Fruit fly (Drosophila melanogaster) whole organism, embryonic: ENCODE results near the gene ND-MNLL.

Source experiments
- Abd-B ChIP-seq: fragments of 200-800 bp; sonication (Bioruptor generic); optimal IDR thresholded peaks from 2 replicates; lab custom pipeline; 2018; ENCODE audit warnings: missing biosample characterization, mild to moderate bottlenecking, missing genetic modification characterization, moderate library complexity
- CG10147 ChIP-seq: fragments of 200-800 bp; sonication (Bioruptor generic); optimal IDR thresholded peaks from 2 replicates; lab custom pipeline; 2019; ENCODE audit warnings: missing biosample characterization, mild to moderate bottlenecking, missing genetic modification characterization, moderate library complexity
- CG10267 ChIP-seq: fragments of 200-800 bp; sonication (Bioruptor generic); optimal IDR thresholded peaks from 2 replicates; lab custom pipeline; 2018; ENCODE audit warnings: missing biosample characterization, mild to moderate bottlenecking, missing genetic modification characterization, moderate library complexity
- CG10431 ChIP-seq: fragments of 200-800 bp; sonication (Bioruptor generic); optimal IDR thresholded peaks from 3 replicates; lab custom pipeline; 2018; ENCODE audit warnings: missing biosample characterization, mild to moderate bottlenecking, missing genetic modification characterization
- CG11504 ChIP-seq: fragments of 200-800 bp; sonication (Bioruptor generic); optimal IDR thresholded peaks from 3 replicates; lab custom pipeline; 2019; ENCODE audit warnings: missing biosample characterization, mild to moderate bottlenecking, missing genetic modification characterization, moderate library complexity
- CG11696 ChIP-seq: fragments of 200-800 bp; sonication (Bioruptor generic); IDR thresholded peaks from 2 replicates; pipeline ENCODE4 v1.3.6; 2022; ENCODE audit warnings: missing biosample characterization, missing genetic modification characterization
- CG12744 ChIP-seq: fragments of 200-800 bp; sonication (Bioruptor generic); optimal IDR thresholded peaks from 2 replicates; lab custom pipeline; 2016; ENCODE audit warnings: missing biosample characterization, missing genetic modification characterization
- CG12769 ChIP-seq: fragments of 200-800 bp; sonication (Bioruptor generic); optimal IDR thresholded peaks from 2 replicates; lab custom pipeline; 2019; ENCODE audit warnings: missing biosample characterization, mild to moderate bottlenecking, missing genetic modification characterization, moderate library complexity
- CG13123 ChIP-seq: fragments of 200-800 bp; sonication (Bioruptor generic); optimal IDR thresholded peaks from 2 replicates; lab custom pipeline; 2016; ENCODE audit warnings: missing biosample characterization, missing genetic modification characterization
- CG13287 ChIP-seq: fragments of 200-800 bp; sonication (Bioruptor generic); IDR thresholded peaks from 2 replicates; pipeline ENCODE4 v1.3.6; 2022; ENCODE audit warnings: missing biosample characterization, missing genetic modification characterization; ENCODE audit not compliant: partially characterized antibody
- CG1603 ChIP-seq: fragments of 200-800 bp; sonication (Bioruptor generic); optimal IDR thresholded peaks from 2 replicates; lab custom pipeline; 2019; ENCODE audit warnings: missing biosample characterization, mild to moderate bottlenecking, missing genetic modification characterization, moderate library complexity
- CG2129 ChIP-seq: fragments of 200-800 bp; sonication (Bioruptor generic); IDR thresholded peaks from 2 replicates; pipeline ENCODE4 v1.3.6; 2022; ENCODE audit warnings: missing biosample characterization, missing genetic modification characterization; ENCODE audit not compliant: partially characterized antibody
- CG2202 ChIP-seq: fragments of 200-800 bp; sonication (Bioruptor generic); optimal IDR thresholded peaks from 2 replicates; lab custom pipeline; 2018; ENCODE audit warnings: missing biosample characterization, mild to moderate bottlenecking, missing genetic modification characterization
- CG3995 ChIP-seq: fragments of 200-800 bp; sonication (Bioruptor generic); optimal IDR thresholded peaks from 3 replicates; lab custom pipeline; 2016; ENCODE audit warnings: missing biosample characterization, missing genetic modification characterization
- CG4404 ChIP-seq: fragments of 200-800 bp; sonication (Bioruptor generic); IDR thresholded peaks from 2 replicates; pipeline ENCODE4 v1.3.6; 2022; ENCODE audit warnings: missing biosample characterization, missing genetic modification characterization
- CG4730 ChIP-seq: fragments of 200-800 bp; sonication (Bioruptor generic); IDR thresholded peaks from 2 replicates; pipeline ENCODE4 v1.3.6; 2022; ENCODE audit warnings: missing biosample characterization, missing genetic modification characterization
- CG5180 ChIP-seq: fragments of 200-800 bp; sonication (Bioruptor generic); optimal IDR thresholded peaks from 3 replicates; lab custom pipeline; 2017; ENCODE audit warnings: missing biosample characterization, missing genetic modification characterization, mild to moderate bottlenecking, moderate library complexity, missing genetic modification reagents
- CG7556 ChIP-seq: fragments of 200-800 bp; sonication (Bioruptor generic); optimal IDR thresholded peaks from 2 replicates; lab custom pipeline; 2017; ENCODE audit warnings: missing biosample characterization, mild to moderate bottlenecking, missing genetic modification characterization
- CG7839 ChIP-seq: fragments of 200-800 bp; sonication (Bioruptor generic); optimal IDR thresholded peaks from 3 replicates; lab custom pipeline; 2018; ENCODE audit warnings: missing biosample characterization, mild to moderate bottlenecking, missing genetic modification characterization, moderate library complexity
- CG8924 ChIP-seq: fragments of 200-800 bp; optimal IDR thresholded peaks from 3 replicates; lab custom pipeline; 2019; ENCODE audit warnings: missing biosample characterization, mild to moderate bottlenecking, missing genetic modification characterization, moderate library complexity
- Deaf1 ChIP-seq: fragments of 200-800 bp; optimal IDR thresholded peaks from 3 replicates; lab custom pipeline; 2019; ENCODE audit warnings: missing biosample characterization, mild to moderate bottlenecking, missing genetic modification characterization, moderate library complexity
- Gsc ChIP-seq: fragments of 200-800 bp; sonication (Bioruptor generic); IDR thresholded peaks from 2 replicates; pipeline ENCODE4 v1.3.6; 2022; ENCODE audit warnings: missing biosample characterization, missing genetic modification characterization
- HLH54F ChIP-seq: fragments of 200-800 bp; sonication (Bioruptor generic); optimal IDR thresholded peaks from 3 replicates; lab custom pipeline; 2016; ENCODE audit warnings: missing biosample characterization, missing genetic modification characterization
- Hey ChIP-seq: fragments of 200-800 bp; sonication (Bioruptor generic); optimal IDR thresholded peaks from 3 replicates; lab custom pipeline; 2018; ENCODE audit warnings: missing biosample characterization, mild to moderate bottlenecking, missing genetic modification characterization
- Lim3 ChIP-seq: fragments of 200-800 bp; sonication (Bioruptor generic); IDR thresholded peaks from 2 replicates; pipeline ENCODE4 v1.3.6; 2022; ENCODE audit warnings: missing biosample characterization, missing genetic modification characterization
- Mrtf ChIP-seq: fragments of 200-800 bp; sonication (Bioruptor generic); IDR thresholded peaks from 3 replicates; pipeline ENCODE4 v1.3.6; 2022; ENCODE audit warnings: missing biosample characterization, missing genetic modification characterization
- Rfx ChIP-seq: fragments of 200-800 bp; sonication (Bioruptor generic); IDR thresholded peaks from 2 replicates; pipeline ENCODE4 v1.3.6; 2022; ENCODE audit warnings: missing biosample characterization, missing genetic modification characterization
- Sox100B ChIP-seq: fragments of 200-800 bp; sonication (Bioruptor generic); optimal IDR thresholded peaks from 3 replicates; lab custom pipeline; 2018; ENCODE audit warnings: missing biosample characterization, mild to moderate bottlenecking, missing genetic modification characterization
- Spps ChIP-seq: fragments of 200-800 bp; sonication (Bioruptor generic); optimal IDR thresholded peaks from 2 replicates; lab custom pipeline; 2018; ENCODE audit warnings: missing biosample characterization, mild to moderate bottlenecking, missing genetic modification characterization
- YL-1 ChIP-seq: fragments of 200-800 bp; sonication (Bioruptor generic); optimal IDR thresholded peaks from 3 replicates; lab custom pipeline; 2017; ENCODE audit warnings: missing biosample characterization, mild to moderate bottlenecking, missing genetic modification characterization
- ara ChIP-seq: fragments of 200-800 bp; sonication (Bioruptor generic); IDR thresholded peaks from 2 replicates; pipeline ENCODE4 v1.3.6; 2022; ENCODE audit warnings: missing biosample characterization, missing genetic modification characterization
- bsh ChIP-seq, 2 experiments: fragments of 200-800 bp; sonication (Bioruptor generic); optimal IDR thresholded peaks; 2 replicates each; lab custom pipeline; 2017 to 2018; ENCODE audit warnings: mild to moderate bottlenecking in 2 of 2, missing biosample characterization in 2 of 2, missing genetic modification characterization in 2 of 2, moderate library complexity in 1 of 2
- cad ChIP-seq: fragments of >200 bp; optimal IDR thresholded peaks from 2 replicates; lab custom pipeline; 2017; ENCODE audit warnings: missing biosample characterization, missing genetic modification characterization
- crp ChIP-seq, 2 experiments: fragments of 200-800 bp; sonication (Bioruptor generic); optimal IDR thresholded peaks; 2 replicates in 1 of 2; 3 replicates in 1 of 2; lab custom pipeline; 2017; ENCODE audit warnings: missing biosample characterization in 2 of 2, missing genetic modification characterization in 2 of 2, mild to moderate bottlenecking in 1 of 2, moderate library complexity in 1 of 2
- fu2 ChIP-seq: fragments of 200-800 bp; sonication (Bioruptor generic); optimal IDR thresholded peaks from 2 replicates; lab custom pipeline; 2016; ENCODE audit warnings: missing biosample characterization, missing genetic modification characterization
- gcm2 ChIP-seq: fragments of 200-800 bp; sonication (Bioruptor generic); optimal IDR thresholded peaks from 2 replicates; lab custom pipeline; 2016; ENCODE audit warnings: missing biosample characterization, missing genetic modification characterization
- ken ChIP-seq: fragments of 200-800 bp; sonication (Bioruptor generic); IDR thresholded peaks from 3 replicates; pipeline ENCODE4 v1.3.6; 2022; ENCODE audit warnings: missing biosample characterization, missing genetic modification characterization
- luna ChIP-seq: fragments of 200-800 bp; sonication (Bioruptor generic); optimal IDR thresholded peaks from 2 replicates; lab custom pipeline; 2016; ENCODE audit warnings: missing biosample characterization, missing genetic modification characterization
- onecut ChIP-seq: fragments of 200-800 bp; sonication (Bioruptor generic); IDR thresholded peaks from 2 replicates; pipeline ENCODE4 v1.3.6; 2022; ENCODE audit warnings: missing biosample characterization, missing genetic modification characterization
- otp ChIP-seq: fragments of 200-800 bp; sonication (Bioruptor generic); IDR thresholded peaks from 3 replicates; pipeline ENCODE4, ENCODE4 v1.3.6; 2022; ENCODE audit warnings: missing biosample characterization, missing genetic modification characterization
- peb ChIP-seq: fragments of 200-800 bp; sonication (Bioruptor generic); IDR thresholded peaks from 2 replicates; pipeline ENCODE4 v1.3.6; 2022; ENCODE audit warnings: missing biosample characterization, missing genetic modification characterization
- prd ChIP-seq, 3 experiments: fragments of >200 bp in 2 of 3; fragments of 200-800 bp in 1 of 3; sonication (Bioruptor generic) in 1 of 3; optimal IDR thresholded peaks in 2 of 3; IDR thresholded peaks in 1 of 3; 2 replicates in 2 of 3; 3 replicates in 1 of 3; pipeline versions ENCODE4 v1.3.6 to Lab custom; 2017 to 2022; ENCODE audit warnings: missing biosample characterization in 1 of 3, missing genetic modification characterization in 1 of 3
- sens-2 ChIP-seq: fragments of 200-800 bp; sonication (Bioruptor generic); IDR thresholded peaks from 2 replicates; pipeline ENCODE4 v1.3.6; 2022; ENCODE audit warnings: missing biosample characterization, missing genetic modification characterization
- shn ChIP-seq: fragments of 200-800 bp; sonication (Bioruptor generic); optimal IDR thresholded peaks from 3 replicates; lab custom pipeline; 2016; ENCODE audit warnings: missing biosample characterization, missing genetic modification characterization
- sim ChIP-seq: fragments of 200-800 bp; sonication (Bioruptor generic); IDR thresholded peaks from 2 replicates; pipeline ENCODE4 v1.3.6; 2022; ENCODE audit warnings: missing biosample characterization, missing genetic modification characterization
- ssp ChIP-seq: fragments of 200-800 bp; sonication (Bioruptor generic); IDR thresholded peaks from 2 replicates; pipeline ENCODE4 v1.3.6; 2022; ENCODE audit warnings: missing biosample characterization, missing genetic modification characterization
- stc ChIP-seq: fragments of 200-800 bp; sonication (Bioruptor generic); IDR thresholded peaks from 2 replicates; pipeline ENCODE4 v1.3.6; 2022; ENCODE audit warnings: missing biosample characterization, missing genetic modification characterization
- tll ChIP-seq, 2 experiments: fragments of 200-800 bp in 1 of 2; fragments of >200 bp in 1 of 2; sonication (Bioruptor generic) in 1 of 2; optimal IDR thresholded peaks; 2 replicates each; lab custom pipeline; 2017 to 2019; ENCODE audit warnings: missing biosample characterization in 2 of 2, missing genetic modification characterization in 2 of 2, mild to moderate bottlenecking in 1 of 2, moderate library complexity in 1 of 2
- unpg ChIP-seq: fragments of 200-800 bp; sonication (Bioruptor generic); optimal IDR thresholded peaks from 3 replicates; lab custom pipeline; 2018; ENCODE audit warnings: missing biosample characterization, mild to moderate bottlenecking, missing genetic modification characterization, moderate library complexity

Gene ND-MNLL

DNA sequence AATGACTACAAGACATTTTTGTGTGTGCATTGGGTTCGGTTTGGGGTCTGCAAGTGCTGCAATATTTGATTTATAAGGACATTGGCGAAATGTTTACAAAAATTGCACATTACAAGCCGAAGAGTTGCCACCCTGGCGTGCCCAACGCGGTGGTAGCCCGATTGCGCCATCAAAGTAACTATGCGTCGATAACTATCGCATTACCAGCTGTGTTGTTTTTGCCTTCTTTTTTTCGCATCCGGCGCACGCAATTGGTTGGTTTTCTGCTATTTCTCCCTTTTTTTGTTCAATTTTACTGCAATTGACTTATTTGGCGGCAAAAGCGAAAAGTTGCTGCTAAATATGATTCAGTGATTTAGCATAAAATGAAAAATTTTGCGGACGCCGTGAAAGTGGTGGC lies 41.1 kb upstream of the ND-MNLL start, which contains the start of gene RpS14b (continued):
- peak in 1 of 2 experiments; percentile 21 for TF ChIP-seq bsh (GFP tag; optimal IDR thresholded peaks at IDR 0.05; lab: Kevin White, UChicago)
- peak; percentile 40 for TF ChIP-seq CG10267 (tag; lab: Kevin White, UChicago)
- TF ChIP-seq luna (GFP tag; lab: Kevin White, UChicago), result peak; percentile 8
- TF ChIP-seq cad (GFP tag; lab: Kevin White, UChicago), result no peak
- TF ChIP-seq HLH54F (GFP tag; lab: Kevin White, UChicago), result peak; percentile 45
- TF ChIP-seq ssp, result peak; percentile 58
- TF ChIP-seq CG7556 (GFP tag; lab: Kevin White, UChicago), result no peak
- peak; percentile 52 for TF ChIP-seq Hey
- TF ChIP-seq gcm2 (GFP tag; lab: Kevin White, UChicago), result peak; percentile 55
- TF ChIP-seq sens-2 (GFP tag; lab: Robert Waterston, UW), result 0 out of 2 replicates have a peak, but pooled peaks have one; percentile 31
- peak; percentile 88 for TF ChIP-seq Rfx
- no peak for TF ChIP-seq Gsc (GFP tag; lab: Robert Waterston, UW)
- TF ChIP-seq shn (GFP tag; lab: Kevin White, UChicago), result peak; percentile 40
- no peak for TF ChIP-seq prd (optimal IDR thresholded peaks at IDR 0.05; lab: Kevin White, UChicago)
- TF ChIP-seq prd (GFP tag; IDR thresholded peaks at IDR 0.05; lab: Robert Waterston, UW), result peak; percentile 41; the same call in 1 of the 3 replicates
- no peak for TF ChIP-seq CG8924 (tag; lab: Kevin White, UChicago)
- TF ChIP-seq CG11696, result peak; percentile 35; the same call in 1 of the 2 replicates
- TF ChIP-seq CG1603 (tag; lab: Kevin White, UChicago), result peak; percentile 72
- TF ChIP-seq Abd-B, result no peak
- TF ChIP-seq CG5180 (GFP tag; lab: Kevin White, UChicago), result no peak
- TF ChIP-seq CG7839 (tag; lab: Kevin White, UChicago), result peak; percentile 31
- TF ChIP-seq CG2202, result no peak
- TF ChIP-seq ken (GFP tag; lab: Robert Waterston, UW), result peak; percentile 60; the same call in 1 of the 3 replicates
- TF ChIP-seq unpg (GFP tag; lab: Kevin White, UChicago), result peak; percentile 51
- peak; percentile 45 for TF ChIP-seq Sox100B (GFP tag; lab: Kevin White, UChicago)
- no peak for TF ChIP-seq Lim3 (GFP tag; lab: Robert Waterston, UW)
- TF ChIP-seq peb (GFP tag; lab: Robert Waterston, UW), result no peak
- TF ChIP-seq YL-1 (GFP tag; lab: Kevin White, UChicago), result peak; percentile 90
- no peak for TF ChIP-seq CG12744
- TF ChIP-seq crp (GFP tag; optimal IDR thresholded peaks at IDR 0.05; lab: Kevin White, UChicago), result peak in 1 of 2 experiments; percentile 80
- peak; percentile 7 for TF ChIP-seq Deaf1 (tag; lab: Kevin White, UChicago)
- TF ChIP-seq CG2129, result peak; percentile 32
- no peak for TF ChIP-seq Spps
- peak; percentile 42; the same call in 1 of the 2 replicates for TF ChIP-seq sim (GFP tag; lab: Robert Waterston, UW)
- TF ChIP-seq onecut (GFP tag; lab: Robert Waterston, UW), result peak; percentile 69
- no peak for TF ChIP-seq CG4404 (GFP tag; lab: Robert Waterston, UW)
- peak; percentile 65; the same call in 1 of the 2 replicates for TF ChIP-seq stc
- no peak for TF ChIP-seq CG13123 (GFP tag; lab: Kevin White, UChicago)
- TF ChIP-seq CG10147 (GFP tag; lab: Kevin White, UChicago), result no peak
- TF ChIP-seq ara (GFP tag; lab: Robert Waterston, UW), result peak; percentile 56
- TF ChIP-seq fu2, result peak; percentile 31
- TF ChIP-seq tll (GFP tag; optimal IDR thresholded peaks at IDR 0.05; lab: Kevin White, UChicago), result no peak
- 0 out of 3 replicates have a peak, but pooled peaks have one; percentile 43 for TF ChIP-seq Mrtf
- TF ChIP-seq CG4730 (GFP tag; lab: Robert Waterston, UW), result peak; percentile 40; the same call in 1 of the 2 replicates
- peak; percentile 82 for TF ChIP-seq CG13287 (GFP tag; lab: Robert Waterston, UW)
- peak; percentile 5 for TF ChIP-seq CG3995 (GFP tag; lab: Kevin White, UChicago)
- TF ChIP-seq CG10431 (GFP tag; lab: Kevin White, UChicago), result peak; percentile 39
- TF ChIP-seq CG11504 (tag; lab: Kevin White, UChicago), result peak; percentile 44
- peak; percentile 68; the same call in 2 of the 3 replicates for TF ChIP-seq otp (GFP tag; lab: Robert Waterston, UW)
- TF ChIP-seq CG12769 (tag; lab: Kevin White, UChicago), result peak; percentile 37
